Worm (Caenorhabditis elegans): ENCODE data around the gene ugt-36.

ugt-36 gene

DNA sequence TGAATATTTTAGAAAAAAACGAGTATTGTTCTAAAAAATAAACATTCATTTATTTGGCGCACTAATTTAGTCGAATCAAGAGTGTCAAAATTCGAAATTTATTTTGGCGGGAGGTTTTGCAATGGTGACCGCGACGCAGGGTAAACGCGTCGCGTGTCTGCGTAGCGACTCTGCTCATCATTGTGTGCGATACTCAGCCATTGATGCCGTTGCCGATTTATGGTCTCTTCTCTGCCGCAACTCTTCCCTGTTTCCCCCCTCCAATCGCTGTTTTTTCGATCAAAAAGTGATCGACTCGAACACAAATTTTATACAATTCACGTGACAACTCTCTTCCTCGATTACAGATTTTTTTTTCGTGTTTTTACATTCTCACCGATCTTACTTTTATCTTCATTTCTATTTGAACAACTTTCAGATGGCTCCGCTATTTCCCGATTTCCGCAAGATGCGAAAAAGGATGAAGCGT is 29.7 kb downstream of the ugt-36 start, which contains the start of gene F09G2.2:
F09G2.2 (plus strand) TSS at position 419 of the 469 bp plus-strand sequence.
- peak; percentile 48 for TF ChIP-seq ceh-18 (tag; optimal IDR thresholded peaks at IDR 0.05)
- no peak for TF ChIP-seq ceh-2 (tag; optimal IDR thresholded peaks at IDR 0.05)
- peak; percentile 88 for TF ChIP-seq nfya-1 (tag; optimal IDR thresholded peaks at IDR 0.05)
- no peak for TF ChIP-seq ceh-48 (tag; optimal IDR thresholded peaks at IDR 0.05)
- TF ChIP-seq madf-2 (tag; optimal IDR thresholded peaks at IDR 0.05), result peak; percentile 23
- no peak for TF ChIP-seq F13H6.1 (tag; optimal IDR thresholded peaks at IDR 0.05)
- TF ChIP-seq unc-3 (GFP tag; conservative IDR thresholded peaks at IDR 0.05), result no peak
- TF ChIP-seq unc-3 (tag; optimal IDR thresholded peaks at IDR 0.05), result no peak
- TF ChIP-seq ref-2 (tag; optimal IDR thresholded peaks at IDR 0.05), result peak; percentile 25
- no peak for TF ChIP-seq lin-11 (tag; optimal IDR thresholded peaks at IDR 0.05)
- peak; percentile 58 for TF ChIP-seq unc-42 (tag; optimal IDR thresholded peaks at IDR 0.05)
- peak; percentile 39 for TF ChIP-seq ceh-34 (tag; optimal IDR thresholded peaks at IDR 0.05)
- no peak for TF ChIP-seq ets-4 (tag; optimal IDR thresholded peaks at IDR 0.05)
- no peak for TF ChIP-seq sdc-2 (tag; optimal IDR thresholded peaks at IDR 0.05)
- TF ChIP-seq unc-55 (GFP tag; optimal IDR thresholded peaks at IDR 0.05), result peak; percentile 73
- peak; percentile 64 for TF ChIP-seq tbx-2 (tag; optimal IDR thresholded peaks at IDR 0.05)
- no peak for TF ChIP-seq ceh-24 (tag; optimal IDR thresholded peaks at IDR 0.05)
- no peak for TF ChIP-seq hlh-13 (GFP tag; optimal IDR thresholded peaks at IDR 0.05)
- no peak for TF ChIP-seq ceh-19 (GFP tag; optimal IDR thresholded peaks at IDR 0.05)
- TF ChIP-seq ceh-30 (tag; optimal IDR thresholded peaks at IDR 0.05), result peak; percentile 17
- peak; percentile 50 for TF ChIP-seq rnt-1 (tag; optimal IDR thresholded peaks at IDR 0.05)
- peak; percentile 31 for TF ChIP-seq elt-2 (tag; optimal IDR thresholded peaks at IDR 0.05)
- TF ChIP-seq npax-4 (tag; optimal IDR thresholded peaks at IDR 0.05), result no peak
- TF ChIP-seq pros-1 (tag; optimal IDR thresholded peaks at IDR 0.05), result peak; percentile 20
- TF ChIP-seq syd-9 (tag; optimal IDR thresholded peaks at IDR 0.05), result no peak
- TF ChIP-seq hlh-15 (tag; optimal IDR thresholded peaks at IDR 0.05), result no peak
- TF ChIP-seq dve-1 (tag; optimal IDR thresholded peaks at IDR 0.05), result peak; percentile 42
- no peak for TF ChIP-seq C08G9.2 (tag; optimal IDR thresholded peaks at IDR 0.05)
- no peak for TF ChIP-seq pax-1 (tag; optimal IDR thresholded peaks at IDR 0.05)
- no peak for TF ChIP-seq nhr-11 (tag; optimal IDR thresholded peaks at IDR 0.05)
- no peak for TF ChIP-seq sox-4 (tag; optimal IDR thresholded peaks at IDR 0.05)
- no peak for TF ChIP-seq hlh-8 (tag; optimal IDR thresholded peaks at IDR 0.05)
- TF ChIP-seq fkh-10 (GFP tag; optimal IDR thresholded peaks at IDR 0.05), result no peak
- no peak for TF ChIP-seq ttx-3 (tag; optimal IDR thresholded peaks at IDR 0.05)
- TF ChIP-seq ahr-1 (tag; optimal IDR thresholded peaks at IDR 0.05), result no peak
- peak; percentile 43 for TF ChIP-seq hlh-30 (tag; optimal IDR thresholded peaks at IDR 0.05; ENCODE audit: insufficient read depth)
- TF ChIP-seq ceh-14 (tag; optimal IDR thresholded peaks at IDR 0.05), result peak; percentile 1
- peak; percentile 72 for TF ChIP-seq ceh-31 (tag; optimal IDR thresholded peaks at IDR 0.05)
- no peak for TF ChIP-seq pat-9 (tag; optimal IDR thresholded peaks at IDR 0.05)
- no peak for TF ChIP-seq K09A11.1 (tag; optimal IDR thresholded peaks at IDR 0.05; ENCODE audit: insufficient read depth)
- no peak for TF ChIP-seq ceh-6 (GFP tag; optimal IDR thresholded peaks at IDR 0.05)
- TF ChIP-seq lim-6 (tag; optimal IDR thresholded peaks at IDR 0.05), result no peak

DNA sequence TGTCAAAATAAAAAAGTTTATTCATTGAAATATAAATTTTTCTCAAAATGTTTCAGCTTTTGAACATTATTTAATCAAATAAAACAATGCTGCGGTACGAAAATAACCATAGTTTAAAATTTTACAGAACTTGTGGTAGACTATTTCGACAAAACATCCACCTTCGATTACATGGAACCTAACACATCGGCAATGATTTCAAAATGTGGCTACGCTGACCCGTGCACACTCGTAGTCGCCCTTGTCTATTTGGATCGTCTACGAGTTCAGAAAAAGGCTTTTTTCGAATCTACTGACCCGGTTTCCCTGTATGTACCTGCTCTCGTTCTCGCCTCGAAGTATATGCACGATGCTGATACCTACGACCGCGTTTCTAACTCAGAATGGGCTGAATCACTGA is 30.2 kb downstream of the ugt-36 start:
- TF ChIP-seq che-1 (tag; optimal IDR thresholded peaks at IDR 0.05) (no peak), ref-2 (tag; optimal IDR thresholded peaks at IDR 0.05) (no peak), pax-1 (tag; optimal IDR thresholded peaks at IDR 0.05) (no peak), ceh-14 (tag; optimal IDR thresholded peaks at IDR 0.05) (no peak), sox-4 (tag; optimal IDR thresholded peaks at IDR 0.05) (no peak), C38D4.7 (GFP tag; optimal IDR thresholded peaks at IDR 0.05) (no peak), unc-3 (GFP tag; conservative IDR thresholded peaks at IDR 0.05) (no peak), unc-3 (tag; optimal IDR thresholded peaks at IDR 0.05) (no peak), ceh-45 (GFP tag; IDR thresholded peaks at IDR 0.05) (no peak), sox-2 (GFP tag; IDR thresholded peaks at IDR 0.05) (no peak), sdc-2 (tag; optimal IDR thresholded peaks at IDR 0.05) (no peak), dve-1 (tag; optimal IDR thresholded peaks at IDR 0.05) (no peak), dmd-4 (tag; optimal IDR thresholded peaks at IDR 0.05; ENCODE audit: borderline replicate concordance) (no peak), ceh-24 (tag; optimal IDR thresholded peaks at IDR 0.05) (no peak), pag-3 (tag; optimal IDR thresholded peaks at IDR 0.05; ENCODE audit: borderline replicate concordance) (no peak), fkh-10 (GFP tag; optimal IDR thresholded peaks at IDR 0.05) (no peak), F13H6.1 (tag; optimal IDR thresholded peaks at IDR 0.05) (no peak), lim-6 (tag; optimal IDR thresholded peaks at IDR 0.05) (no peak)
